Fruit fly (Drosophila melanogaster): ENCODE results near the gene GstO1.

GstO1 gene

DNA sequence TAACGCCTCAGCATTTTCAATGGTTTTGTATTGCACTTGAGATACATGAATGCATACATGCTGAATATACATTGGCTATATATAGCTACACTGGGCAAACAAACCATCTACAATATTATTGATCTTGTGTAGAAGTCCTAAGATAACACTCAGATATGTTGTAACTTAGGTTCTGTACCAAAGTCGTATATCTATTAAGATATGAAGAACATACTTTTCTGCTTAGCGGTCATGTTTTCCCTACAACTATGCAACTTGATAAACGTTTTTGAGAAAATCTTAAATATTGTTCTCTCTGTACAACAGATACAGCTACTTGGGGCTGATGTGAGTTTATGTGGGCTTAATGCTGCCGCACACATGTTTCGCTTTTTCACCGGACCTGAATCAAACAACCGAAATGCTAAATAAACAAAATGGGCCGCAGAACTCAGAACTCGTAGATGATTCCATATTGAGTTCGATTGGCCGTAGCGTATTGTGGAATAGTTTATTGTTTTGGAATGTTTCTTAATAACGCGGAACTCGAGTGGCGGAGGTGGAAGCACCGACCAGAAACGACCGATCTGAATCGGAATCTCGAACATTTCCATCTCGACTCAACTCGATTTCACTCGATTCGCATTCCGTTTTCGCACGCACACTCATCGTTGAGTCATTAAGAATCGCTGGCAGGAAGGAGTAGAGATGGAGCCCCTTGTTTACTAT is 24.7 kb upstream of the GstO1 start:
- TF ChIP-seq Snoo (tag; optimal IDR thresholded peaks at IDR 0.05), result no peak
- no peak for TF ChIP-seq gl (tag; optimal IDR thresholded peaks at IDR 0.05)
- TF ChIP-seq CG10348 (GFP tag; IDR thresholded peaks at IDR 0.05), result no peak
- TF ChIP-seq fd96Ca (GFP tag; IDR thresholded peaks at IDR 0.05), result peak; percentile 62; the same call in 2 of the 3 replicates
- TF ChIP-seq CG13204 (GFP tag; optimal IDR thresholded peaks at IDR 0.05), result no peak
- no peak for TF ChIP-seq rn (GFP tag; IDR thresholded peaks at IDR 0.05)
- peak; percentile 56 for TF ChIP-seq CG8301 (tag; optimal IDR thresholded peaks at IDR 0.05)
- TF ChIP-seq Pif1B (GFP tag; optimal IDR thresholded peaks at IDR 0.05), result peak; percentile 41
- peak; percentile 73 for TF ChIP-seq CG8159 (tag; optimal IDR thresholded peaks at IDR 0.05)
- peak; percentile 29 for TF ChIP-seq CG34367 (tag; optimal IDR thresholded peaks at IDR 0.05)
- TF ChIP-seq EcR (GFP tag; optimal IDR thresholded peaks at IDR 0.05), result no peak
- no peak for TF ChIP-seq D1 (tag; optimal IDR thresholded peaks at IDR 0.05)
- TF ChIP-seq CG9948 (tag; optimal IDR thresholded peaks at IDR 0.05), result peak; percentile 64
- TF ChIP-seq CG14655 (GFP tag; optimal IDR thresholded peaks at IDR 0.05), result peak; percentile 68
- peak; percentile 60; the same call in 1 of the 2 replicates for TF ChIP-seq CG32121 (GFP tag; IDR thresholded peaks at IDR 0.05)
- peak; percentile 78 for TF ChIP-seq CG4496 (GFP tag; IDR thresholded peaks at IDR 0.05)
- TF ChIP-seq CG15710 (tag; optimal IDR thresholded peaks at IDR 0.05), result peak; percentile 66
- peak; percentile 47 for TF ChIP-seq CG17806 (tag; optimal IDR thresholded peaks at IDR 0.05)
- no peak for TF ChIP-seq CG12605 (GFP tag; IDR thresholded peaks at IDR 0.05)
- peak; percentile 43 for TF ChIP-seq Pif1A (GFP tag; optimal IDR thresholded peaks at IDR 0.05)
- TF ChIP-seq Ets98B (GFP tag; IDR thresholded peaks at IDR 0.05), result peak; percentile 58

DNA sequence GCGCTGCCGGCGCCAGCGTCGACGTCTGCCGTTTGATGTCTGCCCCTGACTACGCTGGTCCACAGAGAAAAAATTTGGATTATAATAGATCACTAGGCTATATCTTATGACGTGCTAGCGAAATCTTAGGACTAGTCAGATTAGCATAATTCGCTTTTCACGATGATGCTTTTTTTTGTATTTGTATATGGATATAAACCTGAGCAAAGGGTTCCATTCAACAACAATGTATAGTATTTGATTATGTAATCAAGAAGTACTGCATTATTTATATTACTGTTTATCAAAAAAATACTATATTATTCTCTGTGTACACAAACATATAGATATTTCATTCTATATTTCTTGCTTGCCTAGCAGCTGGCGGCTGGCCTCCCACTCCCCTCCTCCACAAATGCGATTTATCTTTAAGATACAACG is 22.4 kb upstream of the GstO1 start:
- peak; percentile 58 for TF ChIP-seq Pif1A (GFP tag; optimal IDR thresholded peaks at IDR 0.05)
- no peak for TF ChIP-seq EcR (GFP tag; optimal IDR thresholded peaks at IDR 0.05)
- TF ChIP-seq CG14655 (GFP tag; optimal IDR thresholded peaks at IDR 0.05), result peak; percentile 74
- peak; percentile 74 for TF ChIP-seq fd96Ca (GFP tag; IDR thresholded peaks at IDR 0.05)
- no peak for TF ChIP-seq gl (tag; optimal IDR thresholded peaks at IDR 0.05)
- peak; percentile 77 for TF ChIP-seq CG4496 (GFP tag; IDR thresholded peaks at IDR 0.05)
- no peak for TF ChIP-seq CG10348 (GFP tag; IDR thresholded peaks at IDR 0.05)
- peak; percentile 82 for TF ChIP-seq CG32121 (GFP tag; IDR thresholded peaks at IDR 0.05)
- peak; percentile 47 for TF ChIP-seq CG15710 (tag; optimal IDR thresholded peaks at IDR 0.05)
- peak; percentile 49 for TF ChIP-seq CG8159 (tag; optimal IDR thresholded peaks at IDR 0.05)
- 0 out of 2 replicates have a peak, but pooled peaks have one; percentile 39 for TF ChIP-seq rn (GFP tag; IDR thresholded peaks at IDR 0.05)
- TF ChIP-seq CG9948 (tag; optimal IDR thresholded peaks at IDR 0.05), result peak; percentile 65
- 0 out of 2 replicates have a peak, but pooled peaks have one; percentile 21 for TF ChIP-seq CG12605 (GFP tag; IDR thresholded peaks at IDR 0.05)
- peak; percentile 61 for TF ChIP-seq CG17806 (tag; optimal IDR thresholded peaks at IDR 0.05)
- no peak for TF ChIP-seq Snoo (tag; optimal IDR thresholded peaks at IDR 0.05)
- peak; percentile 68 for TF ChIP-seq CG8301 (tag; optimal IDR thresholded peaks at IDR 0.05)
- TF ChIP-seq Ets98B (GFP tag; IDR thresholded peaks at IDR 0.05), result peak; percentile 74
- TF ChIP-seq Pif1B (GFP tag; optimal IDR thresholded peaks at IDR 0.05), result no peak
- peak; percentile 17 for TF ChIP-seq CG34367 (tag; optimal IDR thresholded peaks at IDR 0.05)

dm6 chr3L:8546355-8546771 is 21.7 kb upstream of the GstO1 start:
- TF ChIP-seq EcR (GFP tag; optimal IDR thresholded peaks at IDR 0.05) (peak; percentile 96), CG15710 (tag; optimal IDR thresholded peaks at IDR 0.05) (peak; percentile 18), CG34367 (tag; optimal IDR thresholded peaks at IDR 0.05) (no peak), CG4496 (GFP tag; IDR thresholded peaks at IDR 0.05) (peak; percentile 63; the same call in 2 of the 3 replicates), Ets98B (GFP tag; IDR thresholded peaks at IDR 0.05) (peak; percentile 62), Pif1A (GFP tag; optimal IDR thresholded peaks at IDR 0.05) (peak; percentile 59), CG12605 (GFP tag; IDR thresholded peaks at IDR 0.05) (peak; percentile 57; the same call in 1 of the 2 replicates), Snoo (tag; optimal IDR thresholded peaks at IDR 0.05) (peak; percentile 30), CG14655 (GFP tag; optimal IDR thresholded peaks at IDR 0.05) (no peak), CG10348 (GFP tag; IDR thresholded peaks at IDR 0.05) (no peak), fd96Ca (GFP tag; IDR thresholded peaks at IDR 0.05) (no peak; the same call in 1 of the 3 replicates), CG8301 (tag; optimal IDR thresholded peaks at IDR 0.05) (no peak), CG8159 (tag; optimal IDR thresholded peaks at IDR 0.05) (peak; percentile 36), gl (tag; optimal IDR thresholded peaks at IDR 0.05) (peak; percentile 57), D1 (tag; optimal IDR thresholded peaks at IDR 0.05) (no peak), CG13204 (GFP tag; optimal IDR thresholded peaks at IDR 0.05) (peak; percentile 63), Pif1B (GFP tag; optimal IDR thresholded peaks at IDR 0.05) (peak; percentile 67), CG9948 (tag; optimal IDR thresholded peaks at IDR 0.05) (no peak), CG17806 (tag; optimal IDR thresholded peaks at IDR 0.05) (no peak), CG32121 (GFP tag; IDR thresholded peaks at IDR 0.05) (peak; percentile 69), rn (GFP tag; IDR thresholded peaks at IDR 0.05) (no peak)

DNA sequence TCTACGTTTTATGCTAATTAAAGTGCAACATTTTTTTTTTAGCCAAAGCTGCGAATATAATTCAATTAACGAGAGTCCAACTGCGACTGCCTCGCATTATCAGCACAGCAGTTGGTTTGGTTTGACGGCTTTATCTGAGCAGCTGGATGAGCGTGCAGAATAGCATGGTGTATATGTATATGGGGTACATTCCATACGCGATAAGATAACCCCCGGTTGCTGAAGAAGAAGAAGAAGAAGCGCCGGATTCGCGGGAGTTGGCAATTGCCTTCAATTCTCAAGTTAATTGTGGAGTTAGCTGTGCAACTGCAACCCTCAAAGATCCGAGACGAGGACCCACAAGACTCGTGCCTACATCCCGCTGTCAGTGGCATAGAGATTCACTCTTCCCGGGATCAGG is 20.8 kb upstream of the GstO1 start:
- TF ChIP-seq CG4496 (GFP tag; IDR thresholded peaks at IDR 0.05) (no peak), CG13204 (GFP tag; optimal IDR thresholded peaks at IDR 0.05) (no peak), D1 (tag; optimal IDR thresholded peaks at IDR 0.05) (no peak), EcR (GFP tag; optimal IDR thresholded peaks at IDR 0.05) (peak; percentile 2), CG8159 (tag; optimal IDR thresholded peaks at IDR 0.05) (no peak), fd96Ca (GFP tag; IDR thresholded peaks at IDR 0.05) (no peak), rn (GFP tag; IDR thresholded peaks at IDR 0.05) (no peak), CG34367 (tag; optimal IDR thresholded peaks at IDR 0.05) (no peak)

dm6 chr3L:8544710-8545109 is 20.0 kb upstream of the GstO1 start, which contains the start of gene rhea:
TSS of gene rhea (plus strand) at chr3L:8545001.
- TF ChIP-seq CG13204 (GFP tag; optimal IDR thresholded peaks at IDR 0.05) (no peak), CG8159 (tag; optimal IDR thresholded peaks at IDR 0.05) (peak; percentile 48)
